Fruit fly (Drosophila melanogaster): ENCODE results near the gene pbl.

Gene pbl

dm6 chr3L:7870388-7870740, 41.4 kb downstream of the pbl start:
- TF ChIP-seq cic (GFP tag; optimal IDR thresholded peaks at IDR 0.05) (no peak), Crg-1 (GFP tag; optimal IDR thresholded peaks at IDR 0.05) (no peak), Hr96 (GFP tag; optimal IDR thresholded peaks at IDR 0.05) (no peak), CG11617 (GFP tag; optimal IDR thresholded peaks at IDR 0.05) (no peak), pad (GFP tag; optimal IDR thresholded peaks at IDR 0.05) (no peak), cnc (optimal IDR thresholded peaks at IDR 0.05) (no peak), CG7045 (GFP tag; optimal IDR thresholded peaks at IDR 0.05) (no peak), CG1620 (GFP tag; optimal IDR thresholded peaks at IDR 0.05) (no peak), tj (GFP tag; optimal IDR thresholded peaks at IDR 0.05) (no peak)

dm6 chr3L:7869715-7870387, 41.9 kb downstream of the pbl start:
- peak; percentile 0 for TF ChIP-seq tj (GFP tag; optimal IDR thresholded peaks at IDR 0.05)
- no peak for TF ChIP-seq Clk (GFP tag; optimal IDR thresholded peaks at IDR 0.05)
- peak; percentile 39 for TF ChIP-seq bab1 (GFP tag; optimal IDR thresholded peaks at IDR 0.05)
- TF ChIP-seq kay (GFP tag; ENCODE audit: borderline replicate concordance) = peak; percentile 39
- TF ChIP-seq CG11617 (GFP tag; optimal IDR thresholded peaks at IDR 0.05) = no peak

DNA sequence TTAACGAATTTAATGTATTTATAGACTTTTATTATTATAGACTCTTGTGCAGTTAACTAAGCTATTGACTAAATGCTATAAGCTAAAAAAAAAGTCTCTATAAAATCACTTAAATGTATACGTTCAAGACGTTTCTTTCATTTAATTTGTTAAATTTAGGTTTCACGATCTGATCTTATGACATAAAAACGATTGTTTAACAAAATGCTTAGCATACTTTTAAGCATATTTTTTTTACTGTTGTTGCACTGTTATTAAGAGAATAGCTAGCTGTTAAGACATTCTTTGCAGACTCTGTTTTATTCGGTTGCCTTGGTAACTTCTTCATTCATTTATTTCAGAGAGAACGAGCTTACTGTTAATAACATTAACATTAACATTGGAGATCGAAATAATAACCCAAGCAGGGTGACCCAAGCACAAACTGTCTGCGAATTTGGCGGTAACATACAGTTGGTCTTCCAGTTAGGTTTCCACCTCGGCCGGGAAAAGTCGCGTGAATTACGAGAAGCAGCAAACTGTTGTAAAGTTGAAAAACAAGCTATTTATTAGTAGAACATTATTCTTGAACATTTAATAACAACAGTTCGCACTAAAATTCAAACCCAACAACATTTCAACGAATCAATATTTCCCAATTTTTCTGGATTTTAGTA, 43.0 kb downstream of the pbl start, which contains the start of gene CG32365:
TSS of gene CG32365 (plus strand) at position 462 of the 656 bp plus-strand sequence.
- TF ChIP-seq CG11617 (GFP tag; optimal IDR thresholded peaks at IDR 0.05) (no peak), Hr96 (GFP tag; optimal IDR thresholded peaks at IDR 0.05) (peak; percentile 8), CG12768 (GFP tag; optimal IDR thresholded peaks at IDR 0.05) (no peak), CG5204 (GFP tag; optimal IDR thresholded peaks at IDR 0.05) (no peak), Clk (GFP tag; optimal IDR thresholded peaks at IDR 0.05) (no peak), Crg-1 (GFP tag; optimal IDR thresholded peaks at IDR 0.05) (no peak), kay (GFP tag; ENCODE audit: borderline replicate concordance) (peak; percentile 86), CG7045 (GFP tag; optimal IDR thresholded peaks at IDR 0.05) (no peak), CG7101 (tag; optimal IDR thresholded peaks at IDR 0.05) (peak; percentile 4), cnc (optimal IDR thresholded peaks at IDR 0.05) (no peak), Mnt (GFP tag; optimal IDR thresholded peaks at IDR 0.05) (no peak), toe (GFP tag; optimal IDR thresholded peaks at IDR 0.05) (no peak), ovo (GFP tag; optimal IDR thresholded peaks at IDR 0.05) (no peak), CG14711 (tag; optimal IDR thresholded peaks at IDR 0.05) (peak; percentile 26), cic (GFP tag; optimal IDR thresholded peaks at IDR 0.05) (no peak), pad (GFP tag; optimal IDR thresholded peaks at IDR 0.05) (no peak), CG33017 (tag; optimal IDR thresholded peaks at IDR 0.05) (no peak), tj (GFP tag; optimal IDR thresholded peaks at IDR 0.05) (peak; percentile 29), bab1 (GFP tag; optimal IDR thresholded peaks at IDR 0.05) (peak; percentile 82), CG1620 (GFP tag; optimal IDR thresholded peaks at IDR 0.05) (no peak)

- TF ChIP-seq CG12768 (GFP tag; optimal IDR thresholded peaks at IDR 0.05) = peak; percentile 23
- TF ChIP-seq toe (GFP tag; optimal IDR thresholded peaks at IDR 0.05) = no peak
- no peak for TF ChIP-seq cnc (optimal IDR thresholded peaks at IDR 0.05)
- peak; percentile 99 for TF ChIP-seq pad (GFP tag; optimal IDR thresholded peaks at IDR 0.05)
- peak; percentile 69 for TF ChIP-seq tj (GFP tag; optimal IDR thresholded peaks at IDR 0.05)
- peak; percentile 4 for TF ChIP-seq CG7101 (tag; optimal IDR thresholded peaks at IDR 0.05)
- no peak for TF ChIP-seq CG11617 (GFP tag; optimal IDR thresholded peaks at IDR 0.05)
- TF ChIP-seq cic (GFP tag; optimal IDR thresholded peaks at IDR 0.05) = peak; percentile 89
- TF ChIP-seq Clk (GFP tag; optimal IDR thresholded peaks at IDR 0.05) = no peak
- TF ChIP-seq bab1 (GFP tag; optimal IDR thresholded peaks at IDR 0.05) = peak; percentile 64
- no peak for TF ChIP-seq Hr96 (GFP tag; optimal IDR thresholded peaks at IDR 0.05)
- peak; percentile 31 for TF ChIP-seq CG1620 (GFP tag; optimal IDR thresholded peaks at IDR 0.05)
- TF ChIP-seq ovo (GFP tag; optimal IDR thresholded peaks at IDR 0.05) = no peak
- peak; percentile 19 for TF ChIP-seq CG7045 (GFP tag; optimal IDR thresholded peaks at IDR 0.05)
- no peak for TF ChIP-seq CG33017 (tag; optimal IDR thresholded peaks at IDR 0.05)
- no peak for TF ChIP-seq CG14711 (tag; optimal IDR thresholded peaks at IDR 0.05)
- peak; percentile 91 for TF ChIP-seq Mnt (GFP tag; optimal IDR thresholded peaks at IDR 0.05)
- no peak for TF ChIP-seq Crg-1 (GFP tag; optimal IDR thresholded peaks at IDR 0.05)
Observed at dm6 chr3L:7867036-7867787, 44.5 kb downstream of the pbl start, which contains the start of gene Pdp1. Pdp1 (minus strand) TSS chr3L:7867369.

- TF ChIP-seq CG12768 (GFP tag; optimal IDR thresholded peaks at IDR 0.05) (peak; percentile 36), CG1620 (GFP tag; optimal IDR thresholded peaks at IDR 0.05) (no peak)
Observed at dm6 chr3L:7866558-7866957, 45.2 kb downstream of the pbl start.

DNA sequence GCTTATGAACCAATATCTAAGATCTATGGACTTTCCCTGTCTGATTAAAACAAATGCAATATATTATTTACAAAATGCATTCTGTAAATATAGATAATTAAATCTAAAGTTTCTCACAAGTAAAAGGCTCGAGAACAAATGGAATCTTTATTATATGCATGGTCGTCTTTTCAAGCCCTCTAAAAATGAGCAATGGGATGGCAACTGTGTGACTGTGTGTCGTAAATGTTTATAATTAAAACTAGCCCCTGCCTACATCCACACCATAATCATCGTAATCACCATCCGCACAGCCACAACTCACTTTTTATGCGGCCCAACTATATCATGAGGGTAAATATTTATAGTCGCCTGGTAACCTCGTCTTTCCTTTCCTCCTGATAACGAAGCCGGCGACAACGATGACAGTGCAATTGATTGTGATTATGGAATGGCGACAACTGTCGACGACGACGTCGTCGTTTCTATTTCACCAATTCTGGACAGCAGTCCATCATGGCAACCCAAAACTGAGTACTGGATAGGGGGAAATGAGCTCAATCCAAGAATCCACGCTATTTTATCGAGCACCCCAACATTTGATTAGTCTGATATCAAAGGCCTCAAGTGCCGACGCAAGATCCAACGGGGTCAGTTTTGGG, 45.9 kb downstream of the pbl start:
- TF ChIP-seq CG14711 (tag; optimal IDR thresholded peaks at IDR 0.05) (no peak), CG7045 (GFP tag; optimal IDR thresholded peaks at IDR 0.05) (no peak), cnc (optimal IDR thresholded peaks at IDR 0.05) (peak; percentile 83 to 93), kay (GFP tag; ENCODE audit: borderline replicate concordance) (peak; percentile 60), Clk (GFP tag; optimal IDR thresholded peaks at IDR 0.05) (no peak), Mnt (GFP tag; optimal IDR thresholded peaks at IDR 0.05) (no peak), tj (GFP tag; optimal IDR thresholded peaks at IDR 0.05) (no peak), pad (GFP tag; optimal IDR thresholded peaks at IDR 0.05) (no peak), CG1620 (GFP tag; optimal IDR thresholded peaks at IDR 0.05) (no peak), CG33017 (tag; optimal IDR thresholded peaks at IDR 0.05) (no peak), bab1 (GFP tag; optimal IDR thresholded peaks at IDR 0.05) (no peak), CG7101 (tag; optimal IDR thresholded peaks at IDR 0.05) (no peak), toe (GFP tag; optimal IDR thresholded peaks at IDR 0.05) (no peak), CG11617 (GFP tag; optimal IDR thresholded peaks at IDR 0.05) (no peak), ovo (GFP tag; optimal IDR thresholded peaks at IDR 0.05) (no peak), Crg-1 (GFP tag; optimal IDR thresholded peaks at IDR 0.05) (no peak), CG12768 (GFP tag; optimal IDR thresholded peaks at IDR 0.05) (no peak), cic (GFP tag; optimal IDR thresholded peaks at IDR 0.05) (peak; percentile 7), CG5204 (GFP tag; optimal IDR thresholded peaks at IDR 0.05) (no peak)

Measured in whole organism, adult.